Worm (Caenorhabditis elegans) whole organism, L4 larva: Measurements from ENCODE around the gene ZK105.13.

Experiments used
- F10B5.3 ChIP-seq: sonication (generic microtip); optimal IDR thresholded peaks from 2 replicates; lab custom pipeline; 2016; ENCODE audit warnings: mild to moderate bottlenecking, missing genetic modification characterization, missing compliant biosample characterization
- F44E2.7 ChIP-seq: fragments of 200-800 bp; sonication (Bioruptor generic); IDR thresholded peaks from 2 replicates; pipeline ENCODE4 v2.1.2; 2022; ENCODE audit warnings: missing genetic modification characterization, missing compliant biosample characterization
- R02D3.7 ChIP-seq: fragments of 150-350 bp; sonication (generic microtip); optimal IDR thresholded peaks from 3 replicates; lab custom pipeline; 2014; ENCODE audit warnings: missing biosample characterization, missing genetic modification characterization
- T20F7.1 ChIP-seq: fragments of 200-800 bp; sonication (Bioruptor generic); optimal IDR thresholded peaks from 2 replicates; lab custom pipeline; 2018; ENCODE audit warnings: mild to moderate bottlenecking, missing genetic modification characterization, missing compliant biosample characterization
- T26A8.4 ChIP-seq: fragments of 200-800 bp; sonication (Bioruptor generic); IDR thresholded peaks from 2 replicates; pipeline ENCODE4 v1.3.6; 2022; ENCODE audit warnings: missing genetic modification characterization, missing compliant biosample characterization
- Y75B8A.6 ChIP-seq: fragments of 200-800 bp; sonication (Bioruptor generic); IDR thresholded peaks from 2 replicates; pipeline ENCODE4 v1.3.6; 2022; ENCODE audit warnings: missing genetic modification reagents, missing genetic modification characterization, missing compliant biosample characterization
- ZK546.5 ChIP-seq, 2 experiments: sonication (generic microtip); optimal IDR thresholded peaks; 2 replicates each; lab custom pipeline; 2017; ENCODE audit warnings: missing biosample characterization in 2 of 2, missing genetic modification characterization in 2 of 2
- aha-1 ChIP-seq: fragments of 150-350 bp; peaks from one replicate; lab custom pipeline; 2014; ENCODE audit warnings: missing biosample characterization, missing genetic modification characterization
- aly-2 ChIP-seq: sonication (generic microtip); optimal IDR thresholded peaks from 2 replicates; lab custom pipeline; 2018; ENCODE audit warnings: missing biosample characterization, missing genetic modification characterization
- ama-1 ChIP-seq: fragments of 150-350 bp; optimal IDR thresholded peaks from 2 replicates; lab custom pipeline; 2014; ENCODE audit warnings: inconsistent platforms, mixed read lengths
- attf-4 ChIP-seq: sonication (generic microtip); optimal IDR thresholded peaks from 3 replicates; lab custom pipeline; 2017; ENCODE audit warnings: missing biosample characterization, missing genetic modification characterization
- ceh-44 ChIP-seq: fragments of 200-800 bp; sonication (Bioruptor generic); IDR thresholded peaks from 2 replicates; pipeline ENCODE4 v1.3.6; 2022; ENCODE audit warnings: missing genetic modification reagents, missing genetic modification characterization, missing compliant biosample characterization
- ceh-62 ChIP-seq: sonication (generic microtip); optimal IDR thresholded peaks from 2 replicates; lab custom pipeline; 2017; ENCODE audit warnings: missing biosample characterization, missing genetic modification characterization
- ces-1 ChIP-seq: fragments of 150-350 bp; sonication (generic microtip); optimal IDR thresholded peaks from 4 replicates; lab custom pipeline; 2014; ENCODE audit warnings: missing biosample characterization, missing genetic modification reagents, missing genetic modification characterization
- cey-2 ChIP-seq: sonication (generic microtip); optimal IDR thresholded peaks from 3 replicates; lab custom pipeline; 2017; ENCODE audit warnings: missing genetic modification characterization, mild to moderate bottlenecking, missing compliant biosample characterization, antibody characterized with exemption, borderline replicate concordance; ENCODE audit not compliant: insufficient read depth
- daf-12 ChIP-seq: fragments of 150-350 bp; optimal IDR thresholded peaks from 2 replicates; lab custom pipeline; 2014; ENCODE audit warnings: missing biosample characterization, missing genetic modification reagents, missing genetic modification characterization
- daf-16 ChIP-seq, 3 experiments: sonication (generic microtip); optimal IDR thresholded peaks; 2 replicates each; lab custom pipeline; 2016 to 2017; ENCODE audit warnings: missing genetic modification characterization in 3 of 3, missing genetic modification reagents in 3 of 3, mild to moderate bottlenecking in 2 of 3, missing compliant biosample characterization in 2 of 3, missing biosample characterization in 1 of 3, moderate library complexity in 1 of 3
- daf-19 ChIP-seq: fragments of 200-800 bp; sonication (Bioruptor generic); conservative IDR thresholded peaks from 2 replicates; pipeline ENCODE4 v1.3.6; 2022; ENCODE audit warnings: missing genetic modification characterization, missing compliant biosample characterization
- dmd-6 ChIP-seq: fragments of 200-800 bp; sonication (Bioruptor generic); IDR thresholded peaks from 2 replicates; pipeline ENCODE4 v1.3.6; 2022; ENCODE audit warnings: missing genetic modification reagents, missing genetic modification characterization, missing compliant biosample characterization
- duxl-1 ChIP-seq: sonication (generic microtip); optimal IDR thresholded peaks from 2 replicates; lab custom pipeline; 2016; ENCODE audit warnings: mild to moderate bottlenecking, missing genetic modification characterization, moderate library complexity, missing compliant biosample characterization; ENCODE audit not compliant: poor library complexity
- egl-43 ChIP-seq: fragments of 200-800 bp; sonication (Bioruptor generic); IDR thresholded peaks from 2 replicates; pipeline ENCODE4 v1.3.6; 2022; ENCODE audit warnings: missing genetic modification reagents, missing genetic modification characterization, missing compliant biosample characterization
- fkh-10 ChIP-seq: fragments of 150-350 bp; optimal IDR thresholded peaks from 2 replicates; lab custom pipeline; 2014; ENCODE audit warnings: missing biosample characterization, missing genetic modification reagents, missing genetic modification characterization
- fos-1 ChIP-seq: fragments of 150-350 bp; optimal IDR thresholded peaks from 2 replicates; lab custom pipeline; 2014; ENCODE audit warnings: missing biosample characterization, missing genetic modification characterization
- hlh-11 ChIP-seq: fragments of 200-800 bp; sonication (Bioruptor generic); optimal IDR thresholded peaks from 2 replicates; lab custom pipeline; 2018; ENCODE audit warnings: mild to moderate bottlenecking, missing genetic modification characterization, missing compliant biosample characterization
- hlh-30 ChIP-seq: sonication (generic microtip); optimal IDR thresholded peaks from 2 replicates; lab custom pipeline; 2017; ENCODE audit warnings: antibody characterized with exemption, mild to moderate bottlenecking, missing genetic modification characterization, missing compliant biosample characterization; ENCODE audit not compliant: insufficient read depth
- lin-29 ChIP-seq: fragments of 200-800 bp; sonication (Bioruptor generic); IDR thresholded peaks from 2 replicates; pipeline ENCODE4 v1.3.6; 2022; ENCODE audit warnings: missing genetic modification reagents, missing genetic modification characterization, missing compliant biosample characterization
- lin-39 ChIP-seq: fragments of 150-350 bp; optimal IDR thresholded peaks from 2 replicates; lab custom pipeline; 2014; ENCODE audit warnings: missing biosample characterization, missing genetic modification reagents, missing genetic modification characterization
- madf-5 ChIP-seq, 2 experiments: fragments of 200-800 bp; sonication (Bioruptor generic); IDR thresholded peaks; 2 replicates each; pipeline ENCODE4 v1.3.6; 2022; ENCODE audit warnings: missing compliant biosample characterization in 2 of 2, missing genetic modification characterization in 2 of 2
- mdl-1 ChIP-seq, 2 experiments: fragments of 150-350 bp in 1 of 2; sonication (generic microtip) in 1 of 2; optimal IDR thresholded peaks; 2 replicates each; lab custom pipeline; 2014 to 2017; ENCODE audit warnings: missing biosample characterization in 2 of 2, missing genetic modification characterization in 2 of 2
- mdt-29 ChIP-seq: fragments of 200-800 bp; sonication (Bioruptor generic); IDR thresholded peaks from 2 replicates; pipeline ENCODE4 v1.3.6; 2022; ENCODE audit warnings: missing genetic modification reagents, missing genetic modification characterization, missing compliant biosample characterization
- nhr-10 ChIP-seq: fragments of 150-350 bp; optimal IDR thresholded peaks from 2 replicates; lab custom pipeline; 2014; ENCODE audit warnings: missing biosample characterization, missing genetic modification characterization
- nhr-25 ChIP-seq: sonication (generic microtip); optimal IDR thresholded peaks from 2 replicates; lab custom pipeline; 2017; ENCODE audit warnings: missing genetic modification characterization, mild to moderate bottlenecking, missing compliant biosample characterization, antibody characterized with exemption, moderate library complexity, borderline replicate concordance; ENCODE audit not compliant: insufficient read depth
- nhr-28 ChIP-seq: fragments of 150-350 bp; optimal IDR thresholded peaks from 2 replicates; lab custom pipeline; 2014; ENCODE audit warnings: missing biosample characterization, missing genetic modification characterization
- nhr-42 ChIP-seq: fragments of 200-800 bp; sonication (Bioruptor generic); IDR thresholded peaks from 2 replicates; pipeline ENCODE4 v1.3.6; 2022; ENCODE audit warnings: missing genetic modification characterization, missing compliant biosample characterization
- nhr-48 ChIP-seq: sonication (generic microtip); optimal IDR thresholded peaks from 2 replicates; lab custom pipeline; 2016; ENCODE audit warnings: mild to moderate bottlenecking, missing genetic modification characterization, missing compliant biosample characterization
- nhr-6 ChIP-seq: fragments of 150-350 bp; optimal IDR thresholded peaks from 2 replicates; lab custom pipeline; 2014; ENCODE audit warnings: missing biosample characterization, missing genetic modification characterization
- php-3 ChIP-seq: fragments of 200-800 bp; sonication (Bioruptor generic); IDR thresholded peaks from 2 replicates; pipeline ENCODE4 v1.3.6; 2022; ENCODE audit warnings: missing genetic modification reagents, missing genetic modification characterization, missing compliant biosample characterization
- pqm-1 ChIP-seq: sonication (generic microtip); optimal IDR thresholded peaks from 2 replicates; lab custom pipeline; 2017; ENCODE audit warnings: missing biosample characterization, missing genetic modification characterization
- rbr-2 ChIP-seq: sonication (generic microtip); optimal IDR thresholded peaks from 2 replicates; lab custom pipeline; 2016; ENCODE audit warnings: missing genotype, missing genetic modification characterization, missing compliant biosample characterization
- saeg-2 ChIP-seq: fragments of 200-800 bp; sonication (Bioruptor generic); IDR thresholded peaks from 2 replicates; pipeline ENCODE4 v1.3.6; 2022; ENCODE audit warnings: missing genetic modification reagents, missing genetic modification characterization, missing compliant biosample characterization
- sdz-12 ChIP-seq: fragments of 200-800 bp; sonication (Bioruptor generic); optimal IDR thresholded peaks from 2 replicates; lab custom pipeline; 2018; ENCODE audit warnings: mild to moderate bottlenecking, missing genetic modification characterization, missing compliant biosample characterization
- set-16 ChIP-seq: fragments of 200-800 bp; sonication (Bioruptor generic); IDR thresholded peaks from 2 replicates; pipeline ENCODE4 v1.3.6; 2022; ENCODE audit warnings: missing genetic modification reagents, missing genetic modification characterization, missing compliant biosample characterization
- snpc-1.2 ChIP-seq: fragments of 200-800 bp; sonication (Bioruptor generic); IDR thresholded peaks from 2 replicates; pipeline ENCODE4 v1.3.6; 2022; ENCODE audit warnings: missing genetic modification reagents, missing genetic modification characterization, missing compliant biosample characterization
- snpc-4 ChIP-seq: fragments of 150-350 bp; optimal IDR thresholded peaks from 2 replicates; lab custom pipeline; 2014; ENCODE audit warnings: missing biosample characterization, missing genetic modification characterization
- spr-1 ChIP-seq: sonication (generic microtip); optimal IDR thresholded peaks from 2 replicates; lab custom pipeline; 2016; ENCODE audit warnings: mild to moderate bottlenecking, missing genetic modification characterization, missing compliant biosample characterization
- spr-3 ChIP-seq: fragments of 200-800 bp; sonication (Bioruptor generic); optimal IDR thresholded peaks from 2 replicates; lab custom pipeline; 2018; ENCODE audit warnings: mild to moderate bottlenecking, missing genetic modification characterization, missing compliant biosample characterization
- tra-1 ChIP-seq: fragments of 200-800 bp; sonication (Bioruptor generic); IDR thresholded peaks from 2 replicates; pipeline ENCODE4 v1.3.6; 2022; ENCODE audit warnings: missing genetic modification reagents, missing genetic modification characterization, missing compliant biosample characterization
- vab-7 ChIP-seq: fragments of 200-800 bp; sonication (Bioruptor generic); IDR thresholded peaks from 2 replicates; pipeline ENCODE4 v1.3.6; 2022; ENCODE audit warnings: missing genetic modification reagents, missing genetic modification characterization, missing compliant biosample characterization
- zag-1 ChIP-seq: fragments of 150-350 bp; optimal IDR thresholded peaks from 2 replicates; lab custom pipeline; 2014; ENCODE audit warnings: missing biosample characterization, missing genetic modification characterization
- zfp-2 ChIP-seq: sonication (generic microtip); optimal IDR thresholded peaks from 2 replicates; lab custom pipeline; 2016; ENCODE audit warnings: mild to moderate bottlenecking, missing genetic modification characterization, missing compliant biosample characterization
- zip-11 ChIP-seq: fragments of 200-800 bp; sonication (Bioruptor generic); IDR thresholded peaks from 2 replicates; pipeline ENCODE4 v1.3.6; 2022; ENCODE audit warnings: missing genetic modification characterization, missing compliant biosample characterization
- ztf-7 ChIP-seq: fragments of 150-350 bp; optimal IDR thresholded peaks from 2 replicates; lab custom pipeline; 2014; ENCODE audit warnings: missing biosample characterization, missing genetic modification characterization

The ZK105.13 gene

ce11 chrV:7759270-7759669 is 46.3 kb upstream of the ZK105.13 start:
- TF ChIP-seq snpc-4 (no peak), daf-16 (GFP tag; optimal IDR thresholded peaks at IDR 0.05; lab: Kevin White, UChicago) (peak in 1 of 2 experiments; percentile 92), daf-16 (tag; optimal IDR thresholded peaks at IDR 0.05; lab: Kevin White, UChicago) (peak; percentile 87), F44E2.7 (no peak), ZK546.5 (tag; optimal IDR thresholded peaks at IDR 0.05; lab: Kevin White, UChicago) (no peak), ztf-7 (tag; lab: Kevin White, UChicago) (no peak), lin-29 (GFP tag; lab: Robert Waterston, UW) (no peak), ces-1 (no peak), snpc-1.2 (GFP tag; lab: Robert Waterston, UW) (no peak), nhr-28 (tag; lab: Kevin White, UChicago) (peak; percentile 76), dmd-6 (GFP tag; lab: Robert Waterston, UW) (peak; percentile 57), daf-12 (tag; lab: Kevin White, UChicago) (no peak), daf-19 (GFP tag; lab: Robert Waterston, UW) (no peak), mdl-1 (tag; optimal IDR thresholded peaks at IDR 0.05; lab: Kevin White, UChicago) (peak in 1 of 2 experiments; percentile 86), aha-1 (tag; lab: Kevin White, UChicago) (peak; percentile 92), spr-3 (GFP tag; lab: Kevin White, UChicago) (no peak), attf-4 (tag; lab: Kevin White, UChicago) (no peak), nhr-25 (tag; lab: Kevin White, UChicago) (no peak), ceh-44 (no peak), T26A8.4 (GFP tag; lab: Robert Waterston, UW) (no peak), fkh-10 (peak; percentile 2), zip-11 (GFP tag; lab: Robert Waterston, UW) (no peak), Y75B8A.6 (no peak), hlh-11 (tag; lab: Kevin White, UChicago) (peak; percentile 61), saeg-2 (GFP tag; lab: Robert Waterston, UW) (no peak), spr-1 (tag; lab: Kevin White, UChicago) (no peak), T20F7.1 (GFP tag; lab: Kevin White, UChicago) (no peak), cey-2 (tag; lab: Kevin White, UChicago) (no peak), egl-43 (no peak), tra-1 (GFP tag; lab: Robert Waterston, UW) (no peak), madf-5 (GFP tag; IDR thresholded peaks at IDR 0.05; lab: Robert Waterston, UW) (no peak), hlh-30 (tag; lab: Kevin White, UChicago) (peak; percentile 82), ama-1 (lab: Kevin White, UChicago) (no peak), duxl-1 (no peak), rbr-2 (tag; lab: Kevin White, UChicago) (peak; percentile 52), php-3 (GFP tag; lab: Robert Waterston, UW) (no peak), mdt-29 (GFP tag; lab: Robert Waterston, UW) (no peak), pqm-1 (tag; lab: Kevin White, UChicago) (no peak), R02D3.7 (tag; lab: Kevin White, UChicago) (no peak), set-16 (GFP tag; lab: Robert Waterston, UW) (no peak), vab-7 (no peak), nhr-6 (tag; lab: Kevin White, UChicago) (no peak), fos-1 (no peak), nhr-10 (tag; lab: Kevin White, UChicago) (no peak), sdz-12 (GFP tag; lab: Kevin White, UChicago) (no peak), nhr-48 (tag; lab: Kevin White, UChicago) (no peak), nhr-42 (GFP tag; lab: Robert Waterston, UW) (no peak), zfp-2 (tag; lab: Kevin White, UChicago) (no peak), F10B5.3 (tag; lab: Kevin White, UChicago) (no peak), aly-2 (tag; lab: Kevin White, UChicago) (no peak), lin-39 (tag; lab: Kevin White, UChicago) (no peak), ceh-62 (tag; lab: Kevin White, UChicago) (no peak), zag-1 (no peak)
